Worm (Caenorhabditis elegans): ENCODE measurements around the gene C30A5.10.

ce11 chrIII:8217919-8218318 is 8.2 kb upstream of the C30A5.10 start, which contains the start of gene C30A5.16:
- TF ChIP-seq skn-1 (tag; optimal IDR thresholded peaks at IDR 0.05): no peak
- TF ChIP-seq snpc-1.2 (GFP tag; IDR thresholded peaks at IDR 0.05): no peak
- TF ChIP-seq nhr-28 (tag; optimal IDR thresholded peaks at IDR 0.05): no peak
- no peak for TF ChIP-seq aly-2 (tag; optimal IDR thresholded peaks at IDR 0.05)
- TF ChIP-seq dmd-6 (GFP tag; IDR thresholded peaks at IDR 0.05): no peak
- TF ChIP-seq nhr-237 (tag; optimal IDR thresholded peaks at IDR 0.05): no peak
- no peak for TF ChIP-seq T20F7.1 (GFP tag; optimal IDR thresholded peaks at IDR 0.05)

Measured in whole organism, L4 larva.